Worm (Caenorhabditis elegans) whole organism, late embryonic: Measurements from ENCODE around the gene Y49F6B.2.

ENCODE experiments used
- F13H6.1 ChIP-seq: sonication (generic microtip); optimal IDR thresholded peaks from 2 replicates; lab custom pipeline; 2016; ENCODE audit warnings: missing genetic modification characterization, missing compliant biosample characterization
- K02D7.2 ChIP-seq: sonication (generic microtip); optimal IDR thresholded peaks from 2 replicates; lab custom pipeline; 2017; ENCODE audit warnings: mild to moderate bottlenecking, missing genetic modification characterization, missing compliant biosample characterization
- Y22D7AL.16 ChIP-seq: sonication (generic microtip); optimal IDR thresholded peaks from 2 replicates; lab custom pipeline; 2016; ENCODE audit warnings: missing genetic modification characterization, missing compliant biosample characterization
- ahr-1 ChIP-seq: sonication (generic microtip); optimal IDR thresholded peaks from 2 replicates; lab custom pipeline; 2016; ENCODE audit warnings: missing genetic modification characterization, missing compliant biosample characterization
- ama-1 ChIP-seq: fragments of 150-350 bp; optimal IDR thresholded peaks from 2 replicates; lab custom pipeline; 2014
- ceh-18 ChIP-seq: sonication (generic microtip); optimal IDR thresholded peaks from 2 replicates; lab custom pipeline; 2016; ENCODE audit warnings: missing genetic modification characterization, missing compliant biosample characterization
- ceh-19 ChIP-seq: fragments of 200-800 bp; sonication (Bioruptor generic); optimal IDR thresholded peaks from 2 replicates; lab custom pipeline; 2018; ENCODE audit warnings: mild to moderate bottlenecking, missing genetic modification characterization, missing compliant biosample characterization
- ceh-2 ChIP-seq: sonication (generic microtip); optimal IDR thresholded peaks from 2 replicates; lab custom pipeline; 2016; ENCODE audit warnings: missing genotype, missing genetic modification characterization, missing compliant biosample characterization
- ceh-22 ChIP-seq: sonication (generic microtip); optimal IDR thresholded peaks from 2 replicates; lab custom pipeline; 2017; ENCODE audit warnings: missing biosample characterization, missing genetic modification characterization
- ceh-24 ChIP-seq: sonication (generic microtip); optimal IDR thresholded peaks from 2 replicates; lab custom pipeline; 2016; ENCODE audit warnings: mild to moderate bottlenecking, missing genetic modification characterization, missing compliant biosample characterization
- ceh-31 ChIP-seq: sonication (generic microtip); optimal IDR thresholded peaks from 2 replicates; lab custom pipeline; 2016; ENCODE audit warnings: missing genetic modification characterization, missing compliant biosample characterization
- ceh-34 ChIP-seq: sonication (generic microtip); optimal IDR thresholded peaks from 2 replicates; lab custom pipeline; 2016; ENCODE audit warnings: mild to moderate bottlenecking, missing genetic modification characterization, missing compliant biosample characterization
- ceh-48 ChIP-seq: sonication (generic microtip); optimal IDR thresholded peaks from 2 replicates; lab custom pipeline; 2016; ENCODE audit warnings: missing genetic modification characterization, inconsistent platforms, missing compliant biosample characterization
- dmd-4 ChIP-seq: sonication (generic microtip); optimal IDR thresholded peaks from 2 replicates; lab custom pipeline; 2016; ENCODE audit warnings: borderline replicate concordance, missing genetic modification characterization, missing compliant biosample characterization
- elt-2 ChIP-seq: sonication (generic microtip); optimal IDR thresholded peaks from 2 replicates; lab custom pipeline; 2016; ENCODE audit warnings: missing genetic modification reagents, missing genetic modification characterization, missing compliant biosample characterization
- elt-4 ChIP-seq: sonication (generic microtip); optimal IDR thresholded peaks from 2 replicates; lab custom pipeline; 2016; ENCODE audit warnings: missing genetic modification characterization, missing compliant biosample characterization
- fax-1 ChIP-seq: sonication (generic microtip); optimal IDR thresholded peaks from 2 replicates; lab custom pipeline; 2016; ENCODE audit warnings: missing genotype, missing genetic modification characterization, missing compliant biosample characterization
- fkh-6 ChIP-seq: sonication (generic microtip); optimal IDR thresholded peaks from 2 replicates; lab custom pipeline; 2016; ENCODE audit warnings: missing genetic modification characterization, missing compliant biosample characterization
- hlh-15 ChIP-seq: sonication (generic microtip); optimal IDR thresholded peaks from 2 replicates; lab custom pipeline; 2016; ENCODE audit warnings: missing genetic modification characterization, missing compliant biosample characterization
- hlh-30 ChIP-seq: sonication (generic microtip); optimal IDR thresholded peaks from 2 replicates; lab custom pipeline; 2017; ENCODE audit warnings: antibody characterized with exemption, missing genetic modification characterization, missing compliant biosample characterization; ENCODE audit not compliant: insufficient read depth
- hlh-6 ChIP-seq: sonication (generic microtip); optimal IDR thresholded peaks from 2 replicates; lab custom pipeline; 2016; ENCODE audit warnings: missing genotype, missing genetic modification characterization, missing compliant biosample characterization
- hlh-8 ChIP-seq: sonication (generic microtip); optimal IDR thresholded peaks from 2 replicates; lab custom pipeline; 2016; ENCODE audit warnings: missing genotype, missing genetic modification characterization, missing compliant biosample characterization
- lin-11 ChIP-seq: fragments of 200-800 bp; sonication (Bioruptor generic); optimal IDR thresholded peaks from 2 replicates; lab custom pipeline; 2018; ENCODE audit warnings: mild to moderate bottlenecking, missing genetic modification characterization, missing compliant biosample characterization
- madf-2 ChIP-seq: sonication (generic microtip); optimal IDR thresholded peaks from 2 replicates; lab custom pipeline; 2017; ENCODE audit warnings: missing genetic modification characterization, missing compliant biosample characterization
- mec-3 ChIP-seq: sonication (generic microtip); optimal IDR thresholded peaks from 2 replicates; lab custom pipeline; 2016; ENCODE audit warnings: borderline replicate concordance, missing genetic modification characterization, missing compliant biosample characterization
- nfya-1 ChIP-seq: sonication (generic microtip); optimal IDR thresholded peaks from 2 replicates; lab custom pipeline; 2017; ENCODE audit warnings: missing genetic modification characterization, mild to moderate bottlenecking, missing compliant biosample characterization, antibody characterized with exemption, moderate library complexity
- npax-4 ChIP-seq: sonication (generic microtip); optimal IDR thresholded peaks from 2 replicates; lab custom pipeline; 2016; ENCODE audit warnings: missing genetic modification characterization, missing compliant biosample characterization
- odd-2 ChIP-seq: sonication (generic microtip); optimal IDR thresholded peaks from 2 replicates; lab custom pipeline; 2017; ENCODE audit warnings: antibody characterized with exemption, mild to moderate bottlenecking, missing genetic modification characterization, missing compliant biosample characterization
- pat-9 ChIP-seq: fragments of 200-800 bp; sonication (Bioruptor generic); optimal IDR thresholded peaks from 2 replicates; lab custom pipeline; 2018; ENCODE audit warnings: mild to moderate bottlenecking, missing genetic modification characterization, moderate library complexity, missing compliant biosample characterization
- pax-1 ChIP-seq: fragments of 150-350 bp; optimal IDR thresholded peaks from 2 replicates; lab custom pipeline; 2014; ENCODE audit warnings: missing biosample characterization, missing genetic modification characterization
- pha-4 ChIP-seq: fragments of 150-350 bp; optimal IDR thresholded peaks from 2 replicates; lab custom pipeline; 2018; ENCODE audit warnings: missing biosample characterization, missing genetic modification reagents, missing genetic modification characterization
- pqm-1 ChIP-seq: sonication (generic microtip); optimal IDR thresholded peaks from 2 replicates; lab custom pipeline; 2016; ENCODE audit warnings: missing genetic modification characterization, missing compliant biosample characterization
- pros-1 ChIP-seq: fragments of 150-350 bp; optimal IDR thresholded peaks from 2 replicates; lab custom pipeline; 2014; ENCODE audit warnings: missing biosample characterization, missing genetic modification reagents, missing genetic modification characterization
- ref-2 ChIP-seq: sonication (generic microtip); optimal IDR thresholded peaks from 2 replicates; lab custom pipeline; 2016; ENCODE audit warnings: missing genetic modification characterization, missing compliant biosample characterization
- rnt-1 ChIP-seq: sonication (generic microtip); optimal IDR thresholded peaks from 2 replicates; lab custom pipeline; 2016; ENCODE audit warnings: missing genetic modification characterization, missing compliant biosample characterization
- sdc-2 ChIP-seq: sonication (generic microtip); optimal IDR thresholded peaks from 2 replicates; lab custom pipeline; 2016; ENCODE audit warnings: missing genotype, missing genetic modification characterization, missing compliant biosample characterization
- sox-4 ChIP-seq: sonication (generic microtip); optimal IDR thresholded peaks from 2 replicates; lab custom pipeline; 2017; ENCODE audit warnings: mild to moderate bottlenecking, missing genetic modification characterization, inconsistent platforms, missing compliant biosample characterization
- syd-9 ChIP-seq: sonication (generic microtip); optimal IDR thresholded peaks from 2 replicates; lab custom pipeline; 2016; ENCODE audit warnings: mild to moderate bottlenecking, missing genetic modification characterization, moderate library complexity, missing compliant biosample characterization
- ttx-3 ChIP-seq: sonication (generic microtip); optimal IDR thresholded peaks from 2 replicates; lab custom pipeline; 2016; ENCODE audit warnings: missing genetic modification reagents, missing genetic modification characterization, missing compliant biosample characterization
- unc-3 ChIP-seq, 2 experiments: fragments of 200-800 bp in 1 of 2; sonication (Bioruptor generic) in 1 of 2; sonication (generic microtip) in 1 of 2; conservative IDR thresholded peaks in 1 of 2; optimal IDR thresholded peaks in 1 of 2; 2 replicates each; pipeline versions ENCODE4 v1.3.6 to Lab custom; 2016 to 2022; ENCODE audit warnings: missing compliant biosample characterization in 2 of 2, missing genetic modification characterization in 2 of 2, missing genetic modification reagents in 1 of 2
- unc-55 ChIP-seq: sonication (generic microtip); optimal IDR thresholded peaks from 2 replicates; lab custom pipeline; 2017; ENCODE audit warnings: missing biosample characterization, missing genetic modification reagents, missing genetic modification characterization

The Y49F6B.2 gene

DNA sequence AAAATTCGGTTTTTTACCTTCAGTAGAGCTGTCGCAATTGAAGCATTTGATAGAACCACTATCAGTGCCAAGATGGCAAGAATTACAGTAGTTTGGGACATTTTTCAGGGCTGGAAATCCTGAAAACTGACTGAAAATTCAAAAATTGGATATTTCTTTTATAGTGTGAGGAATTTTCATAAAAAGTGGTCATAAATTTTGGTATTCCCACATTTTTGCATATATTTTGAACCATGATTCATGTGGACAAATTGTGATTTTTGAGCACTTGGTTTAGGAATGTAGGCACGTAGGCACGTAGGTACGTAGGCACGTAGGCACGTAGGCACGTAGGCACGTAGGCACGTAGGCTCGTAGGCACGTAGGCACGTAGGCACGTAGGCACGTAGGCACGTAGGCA lies 9.5 kb downstream of the Y49F6B.2 start, which contains the start of gene Y49F6B.19:
TSS of gene Y49F6B.19 (minus strand) at position 101 of the 400 bp plus-strand sequence.
- TF ChIP-seq unc-55 (GFP tag; lab: Kevin White, UChicago) (no peak), pros-1 (tag; lab: Kevin White, UChicago) (no peak), ama-1 (lab: Kevin White, UChicago) (no peak), rnt-1 (tag; lab: Kevin White, UChicago) (no peak), syd-9 (tag; lab: Kevin White, UChicago) (no peak), unc-3 (GFP tag; conservative IDR thresholded peaks at IDR 0.05; lab: Robert Waterston, UW) (no peak), unc-3 (tag; optimal IDR thresholded peaks at IDR 0.05; lab: Kevin White, UChicago) (no peak), mec-3 (tag; lab: Kevin White, UChicago) (no peak), pha-4 (tag; lab: Kevin White, UChicago) (no peak), sdc-2 (no peak), K02D7.2 (tag; lab: Kevin White, UChicago) (no peak), ttx-3 (tag; lab: Kevin White, UChicago) (no peak), odd-2 (no peak)
- TF ChIP-seq, all 69 proteins: peak for 0

ce11 chrII:3514631-3515030 lies 11.9 kb downstream of the Y49F6B.2 start, which contains the start of gene srz-5:
Gene srz-5 (minus strand): TSS chrII:3514731.
- no peak for TF ChIP-seq npax-4 (tag; lab: Kevin White, UChicago)
- no peak for TF ChIP-seq F13H6.1 (tag; lab: Kevin White, UChicago)
- TF ChIP-seq dmd-4 (tag; lab: Kevin White, UChicago): no peak
- TF ChIP-seq sox-4 (tag; lab: Kevin White, UChicago): no peak
- no peak for TF ChIP-seq pax-1
- TF ChIP-seq unc-3 (GFP tag; conservative IDR thresholded peaks at IDR 0.05; lab: Robert Waterston, UW): no peak
- no peak for TF ChIP-seq unc-3 (tag; optimal IDR thresholded peaks at IDR 0.05; lab: Kevin White, UChicago)
- no peak for TF ChIP-seq pqm-1 (tag; lab: Kevin White, UChicago)
- TF ChIP-seq nfya-1 (tag; lab: Kevin White, UChicago): no peak
- no peak for TF ChIP-seq ceh-48 (tag; lab: Kevin White, UChicago)
- TF ChIP-seq hlh-15 (tag; lab: Kevin White, UChicago): no peak
- TF ChIP-seq ceh-18 (tag; lab: Kevin White, UChicago): no peak
- TF ChIP-seq ceh-31 (tag; lab: Kevin White, UChicago): no peak
- no peak for TF ChIP-seq ref-2
- TF ChIP-seq sdc-2: no peak
- no peak for TF ChIP-seq lin-11 (tag; lab: Kevin White, UChicago)
- no peak for TF ChIP-seq ceh-19 (GFP tag; lab: Kevin White, UChicago)
- TF ChIP-seq hlh-8 (tag; lab: Kevin White, UChicago): no peak
- no peak for TF ChIP-seq ceh-34 (tag; lab: Kevin White, UChicago)
- TF ChIP-seq syd-9 (tag; lab: Kevin White, UChicago): no peak

DNA sequence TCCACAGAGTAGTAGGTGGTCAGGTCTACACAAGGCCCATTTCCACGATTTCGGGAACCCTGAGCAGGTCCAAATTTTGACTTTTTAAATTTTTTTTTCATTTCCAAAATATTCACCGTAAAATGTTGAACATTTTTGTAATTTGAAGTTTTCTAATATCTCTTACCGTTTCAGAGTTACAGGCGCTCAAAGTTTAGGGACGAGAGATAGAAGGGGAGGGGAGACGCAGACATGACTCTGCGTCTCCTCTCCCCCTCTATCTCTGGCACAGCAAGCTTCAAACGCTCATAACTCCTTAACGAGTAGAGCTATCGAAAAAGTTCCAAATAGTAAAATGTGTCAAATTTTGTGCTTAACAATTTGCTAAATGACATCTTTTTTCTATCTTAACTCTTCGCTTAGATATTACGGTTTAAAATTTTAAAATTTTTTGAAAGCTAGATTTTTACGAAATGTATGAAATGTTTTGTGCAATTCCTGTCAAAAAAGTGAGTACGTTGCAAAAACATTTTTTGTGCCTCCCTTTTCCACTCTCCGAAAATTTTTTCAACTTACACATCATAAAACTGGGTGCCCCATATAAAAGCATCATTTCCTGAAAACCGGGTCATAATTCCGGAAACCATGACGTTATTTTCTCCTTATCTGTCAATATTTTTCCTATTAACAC lies 12.8 kb downstream of the Y49F6B.2 start, which contains the start of the genes Y49F6B.14 and clec-125:
TSS of gene Y49F6B.14 (minus strand) at position 101 of the 670 bp plus-strand sequence.
TSS of gene clec-125 (plus strand) at position 620 of the 670 bp plus-strand sequence.
- no peak for TF ChIP-seq madf-2 (tag; lab: Kevin White, UChicago)
- no peak for TF ChIP-seq pqm-1 (tag; lab: Kevin White, UChicago)
- TF ChIP-seq Y22D7AL.16 (tag; lab: Kevin White, UChicago): no peak
- TF ChIP-seq ceh-24 (tag; lab: Kevin White, UChicago): no peak
- TF ChIP-seq ceh-48 (tag; lab: Kevin White, UChicago): no peak
- TF ChIP-seq ama-1 (lab: Kevin White, UChicago): no peak
- TF ChIP-seq rnt-1 (tag; lab: Kevin White, UChicago): no peak
- no peak for TF ChIP-seq elt-2 (tag; lab: Kevin White, UChicago)
- TF ChIP-seq hlh-6 (tag; lab: Kevin White, UChicago): no peak
- TF ChIP-seq fax-1 (tag; lab: Kevin White, UChicago): no peak
- TF ChIP-seq hlh-30 (tag; lab: Kevin White, UChicago): no peak
- TF ChIP-seq ceh-22 (tag; lab: Kevin White, UChicago): no peak
- TF ChIP-seq ceh-2 (tag; lab: Kevin White, UChicago): no peak
- no peak for TF ChIP-seq fkh-6 (tag; lab: Kevin White, UChicago)
- no peak for TF ChIP-seq elt-4 (tag; lab: Kevin White, UChicago)
- TF ChIP-seq pat-9 (tag; lab: Kevin White, UChicago): no peak
- TF ChIP-seq ahr-1 (tag; lab: Kevin White, UChicago): no peak
- TF ChIP-seq, all 69 proteins: peak for 0
